Fruit fly (Drosophila melanogaster) S2 (cell line): ENCODE measurements around the gene CG43336.

Source experiments
- CG8478 ChIP-seq: fragments of >200 bp; optimal IDR thresholded peaks from 2 replicates; lab custom pipeline; 2018
- CTCF ChIP-seq, 2 experiments: fragments of >200 bp; optimal IDR thresholded peaks; 2 replicates each; lab custom pipeline; 2018

dm6 chr3R:15660460-15660859 lies 23.5 kb downstream of the CG43336 start:
- TF ChIP-seq CG8478 (lab: Kevin White, UChicago), result no peak
- TF ChIP-seq CTCF (optimal IDR thresholded peaks at IDR 0.05; lab: Kevin White, UChicago), result no peak
